Fruit fly (Drosophila melanogaster) whole organism, embryonic: Measurements from ENCODE around the gene COX6B.

Experiments
- Antp ChIP-seq: fragments of 200-800 bp; sonication (Bioruptor generic); optimal IDR thresholded peaks from 3 replicates; lab custom pipeline; 2016; ENCODE audit warnings: missing biosample characterization, missing genetic modification characterization
- Atf3 ChIP-seq: fragments of 200-800 bp; sonication (Bioruptor generic); optimal IDR thresholded peaks from 3 replicates; lab custom pipeline; 2016; ENCODE audit warnings: missing biosample characterization, missing genetic modification characterization
- Atf6 ChIP-seq: fragments of 200-800 bp; sonication (Bioruptor generic); IDR thresholded peaks from 2 replicates; pipeline ENCODE4 v1.3.6; 2022; ENCODE audit warnings: missing biosample characterization, missing genetic modification characterization
- CG12391 ChIP-seq: fragments of 200-800 bp; sonication (Bioruptor generic); optimal IDR thresholded peaks from 3 replicates; lab custom pipeline; 2018; ENCODE audit warnings: missing biosample characterization, mild to moderate bottlenecking, missing genetic modification characterization, moderate library complexity
- CG13775 ChIP-seq: fragments of 200-800 bp; sonication (Bioruptor generic); optimal IDR thresholded peaks from 3 replicates; lab custom pipeline; 2017; ENCODE audit warnings: missing biosample characterization, mild to moderate bottlenecking, missing genetic modification characterization
- CG15601 ChIP-seq: fragments of 200-800 bp; sonication (Bioruptor generic); optimal IDR thresholded peaks from 3 replicates; lab custom pipeline; 2019; ENCODE audit warnings: missing biosample characterization, mild to moderate bottlenecking, missing genetic modification characterization, moderate library complexity
- CG17359 ChIP-seq: fragments of 200-800 bp; sonication (Bioruptor generic); optimal IDR thresholded peaks from 3 replicates; lab custom pipeline; 2018; ENCODE audit warnings: missing biosample characterization, mild to moderate bottlenecking, missing genetic modification characterization, moderate library complexity
- CG1832 ChIP-seq: fragments of 200-800 bp; sonication (Bioruptor generic); optimal IDR thresholded peaks from 2 replicates; lab custom pipeline; 2017; ENCODE audit warnings: missing biosample characterization, mild to moderate bottlenecking, missing genetic modification characterization, inconsistent platforms
- CG18764 ChIP-seq: fragments of 200-800 bp; sonication (Bioruptor generic); optimal IDR thresholded peaks from 3 replicates; lab custom pipeline; 2016; ENCODE audit warnings: missing biosample characterization, missing genetic modification characterization
- CG2116 ChIP-seq: fragments of 200-800 bp; sonication (Bioruptor generic); optimal IDR thresholded peaks from 3 replicates; lab custom pipeline; 2018; ENCODE audit warnings: missing biosample characterization, mild to moderate bottlenecking, missing genetic modification characterization
- CG3726 ChIP-seq: fragments of 200-800 bp; sonication (Bioruptor generic); IDR thresholded peaks from 3 replicates; pipeline ENCODE4, ENCODE4 v1.3.6; 2022; ENCODE audit warnings: missing biosample characterization, missing genetic modification characterization
- CG4424 ChIP-seq: fragments of 200-800 bp; sonication (Bioruptor generic); optimal IDR thresholded peaks from 3 replicates; lab custom pipeline; 2016; ENCODE audit warnings: missing biosample characterization, missing genetic modification characterization
- CG4617 ChIP-seq: fragments of 200-800 bp; sonication (Bioruptor generic); optimal IDR thresholded peaks from 3 replicates; lab custom pipeline; 2016; ENCODE audit warnings: missing biosample characterization, missing genetic modification characterization, borderline replicate concordance
- CG8478 ChIP-seq: fragments of >200 bp; optimal IDR thresholded peaks from 2 replicates; lab custom pipeline; 2018
- CG9876 ChIP-seq: fragments of 200-800 bp; sonication (Bioruptor generic); optimal IDR thresholded peaks from 2 replicates; lab custom pipeline; 2016; ENCODE audit warnings: missing biosample characterization, missing genetic modification characterization
- Dip2 ChIP-seq: fragments of 200-800 bp; sonication (Bioruptor generic); IDR thresholded peaks from 2 replicates; pipeline ENCODE4 v1.3.6; 2022; ENCODE audit warnings: missing biosample characterization, missing genetic modification characterization
- Doc2 ChIP-seq: fragments of 200-800 bp; sonication (Bioruptor generic); IDR thresholded peaks from 2 replicates; pipeline ENCODE4 v1.3.6; 2022; ENCODE audit warnings: missing biosample characterization, missing genetic modification characterization
- E2f2 ChIP-seq: fragments of 200-800 bp; sonication (Bioruptor generic); IDR thresholded peaks from 2 replicates; pipeline ENCODE4 v1.3.6; 2022; ENCODE audit warnings: missing biosample characterization, missing genetic modification characterization
- Eip74EF ChIP-seq, 2 experiments: fragments of 200-800 bp in 1 of 2; fragments of >200 bp in 1 of 2; sonication (Bioruptor generic) in 1 of 2; optimal IDR thresholded peaks; 2 replicates each; lab custom pipeline; 2017 to 2019; ENCODE audit warnings: missing biosample characterization in 2 of 2, missing genetic modification characterization in 2 of 2, mild to moderate bottlenecking in 1 of 2, moderate library complexity in 1 of 2
- Ets97D ChIP-seq: fragments of 200-800 bp; sonication (Bioruptor generic); optimal IDR thresholded peaks from 3 replicates; lab custom pipeline; 2016; ENCODE audit warnings: missing biosample characterization, missing genetic modification characterization
- Gug ChIP-seq: fragments of 200-800 bp; sonication (Bioruptor generic); IDR thresholded peaks from 4 replicates; pipeline ENCODE4 v1.3.6; 2022; ENCODE audit warnings: missing biosample characterization, missing genetic modification characterization
- H15 ChIP-seq: fragments of 200-800 bp; sonication (Bioruptor generic); IDR thresholded peaks from 3 replicates; pipeline ENCODE4 v1.3.6; 2022; ENCODE audit warnings: missing biosample characterization, missing genetic modification characterization
- Mad ChIP-seq: fragments of 200-800 bp; sonication (Bioruptor generic); optimal IDR thresholded peaks from 2 replicates; lab custom pipeline; 2016; ENCODE audit warnings: missing biosample characterization, missing genetic modification characterization
- Med ChIP-seq: fragments of 200-800 bp; sonication (Bioruptor generic); peaks from one replicate; lab custom pipeline; 2016; ENCODE audit warnings: missing biosample characterization, missing genetic modification characterization, mild to moderate bottlenecking, inconsistent platforms, moderate library complexity
- NC2α ChIP-seq: fragments of 200-800 bp; sonication (Bioruptor generic); optimal IDR thresholded peaks from 2 replicates; lab custom pipeline; 2016; ENCODE audit warnings: missing biosample characterization, missing genetic modification characterization
- NFAT ChIP-seq: fragments of 200-800 bp; sonication (Bioruptor generic); IDR thresholded peaks from 2 replicates; pipeline ENCODE4 v1.3.6; 2022; ENCODE audit warnings: missing biosample characterization, missing genetic modification characterization
- Poxn ChIP-seq: fragments of 200-800 bp; sonication (Bioruptor generic); IDR thresholded peaks from 2 replicates; pipeline ENCODE4 v1.3.6; 2022; ENCODE audit warnings: missing biosample characterization, missing genetic modification characterization
- Scr ChIP-seq: fragments of 200-800 bp; sonication (Bioruptor generic); IDR thresholded peaks from 2 replicates; pipeline ENCODE4 v1.3.6; 2022; ENCODE audit warnings: missing biosample characterization, missing genetic modification characterization; ENCODE audit not compliant: partially characterized antibody
- Xbp1 ChIP-seq: fragments of 200-800 bp; sonication (Bioruptor generic); optimal IDR thresholded peaks from 3 replicates; lab custom pipeline; 2016; ENCODE audit warnings: missing biosample characterization, mild to moderate bottlenecking, missing genetic modification characterization
- bab2 ChIP-seq: fragments of 200-800 bp; sonication (Bioruptor generic); optimal IDR thresholded peaks from 2 replicates; lab custom pipeline; 2016; ENCODE audit warnings: missing biosample characterization, missing genetic modification characterization
- btn ChIP-seq: fragments of 200-800 bp; sonication (Bioruptor generic); optimal IDR thresholded peaks from 2 replicates; lab custom pipeline; 2016; ENCODE audit warnings: missing biosample characterization, missing genetic modification characterization
- cad ChIP-seq: fragments of >200 bp; optimal IDR thresholded peaks from 2 replicates; lab custom pipeline; 2017; ENCODE audit warnings: missing biosample characterization, missing genetic modification characterization
- caup ChIP-seq: fragments of 200-800 bp; sonication (Bioruptor generic); optimal IDR thresholded peaks from 3 replicates; lab custom pipeline; 2017; ENCODE audit warnings: missing biosample characterization, mild to moderate bottlenecking, missing genetic modification characterization, moderate library complexity; ENCODE audit not compliant: severe bottlenecking
- croc ChIP-seq: fragments of 200-800 bp; sonication (Bioruptor generic); conservative IDR thresholded peaks from 3 replicates; pipeline ENCODE4 v1.3.6; 2022; ENCODE audit warnings: missing biosample characterization, missing genetic modification characterization
- disco-r ChIP-seq: fragments of 200-800 bp; sonication (Bioruptor generic); optimal IDR thresholded peaks from 2 replicates; lab custom pipeline; 2016; ENCODE audit warnings: missing biosample characterization, missing genetic modification characterization
- dpn ChIP-seq, 2 experiments: fragments of 200-800 bp; sonication (Bioruptor generic); optimal IDR thresholded peaks; 3 replicates each; lab custom pipeline; 2016; ENCODE audit warnings: missing biosample characterization in 2 of 2, missing genetic modification characterization in 2 of 2
- eyg ChIP-seq: fragments of 200-800 bp; sonication (Bioruptor generic); optimal IDR thresholded peaks from 3 replicates; lab custom pipeline; 2016; ENCODE audit warnings: missing biosample characterization, missing genetic modification characterization
- insv ChIP-seq, 2 experiments: fragments of 200-800 bp; sonication (Bioruptor generic); optimal IDR thresholded peaks; 3 replicates each; lab custom pipeline; 2016 to 2018; ENCODE audit warnings: missing biosample characterization in 2 of 2, missing genetic modification characterization in 2 of 2
- kni ChIP-seq: fragments of 200-800 bp; sonication (Bioruptor generic); optimal IDR thresholded peaks from 3 replicates; lab custom pipeline; 2017; ENCODE audit warnings: mild to moderate bottlenecking, missing biosample characterization, missing genetic modification reagents, missing genetic modification characterization
- lab ChIP-seq: fragments of 200-800 bp; sonication (Bioruptor generic); optimal IDR thresholded peaks from 3 replicates; lab custom pipeline; 2017; ENCODE audit warnings: missing biosample characterization, missing genetic modification characterization, mild to moderate bottlenecking, moderate library complexity, missing genetic modification reagents
- nerfin-2 ChIP-seq: fragments of 200-800 bp; sonication (Bioruptor generic); IDR thresholded peaks from 2 replicates; pipeline ENCODE4 v1.3.6; 2022; ENCODE audit warnings: missing biosample characterization, missing genetic modification characterization; ENCODE audit not compliant: partially characterized antibody
- otp ChIP-seq: fragments of 200-800 bp; sonication (Bioruptor generic); IDR thresholded peaks from 3 replicates; pipeline ENCODE4, ENCODE4 v1.3.6; 2022; ENCODE audit warnings: missing biosample characterization, missing genetic modification characterization
- scrt ChIP-seq: fragments of 200-800 bp; sonication (Bioruptor generic); optimal IDR thresholded peaks from 2 replicates; lab custom pipeline; 2018; ENCODE audit warnings: missing biosample characterization, mild to moderate bottlenecking, missing genetic modification characterization, moderate library complexity
- stc ChIP-seq: fragments of 200-800 bp; sonication (Bioruptor generic); IDR thresholded peaks from 2 replicates; pipeline ENCODE4 v1.3.6; 2022; ENCODE audit warnings: missing biosample characterization, missing genetic modification characterization
- wdn ChIP-seq: fragments of 200-800 bp; sonication (Bioruptor generic); IDR thresholded peaks from 2 replicates; pipeline ENCODE4 v1.3.6; 2022; ENCODE audit warnings: missing biosample characterization, missing genetic modification characterization

Gene COX6B

dm6 chrX:19692951-19693698 is 51.0 kb downstream of the COX6B start, which contains the start of gene Mer (continued):
- TF ChIP-seq stc (GFP tag; lab: Robert Waterston, UW) (peak; percentile 83), CG17359 (tag; lab: Kevin White, UChicago) (peak; percentile 80), Atf3 (GFP tag; lab: Kevin White, UChicago) (peak; percentile 66), CG13775 (peak; percentile 86), nerfin-2 (GFP tag; lab: Robert Waterston, UW) (no peak), btn (GFP tag; lab: Kevin White, UChicago) (peak; percentile 74), croc (peak; percentile 65), Med (GFP tag; lab: Kevin White, UChicago) (peak; percentile 99), cad (no peak), Poxn (GFP tag; lab: Robert Waterston, UW) (peak; percentile 49; the same call in 1 of the 2 replicates), insv (GFP tag; optimal IDR thresholded peaks at IDR 0.05; lab: Kevin White, UChicago) (peak in 1 of 2 experiments; percentile 45), otp (peak; percentile 76; the same call in 2 of the 3 replicates), CG8478 (lab: Kevin White, UChicago) (no peak), lab (GFP tag; lab: Kevin White, UChicago) (peak; percentile 92), CG9876 (GFP tag; lab: Kevin White, UChicago) (peak; percentile 67), CG3726 (GFP tag; lab: Robert Waterston, UW) (peak; percentile 81; the same call in 2 of the 3 replicates), Ets97D (GFP tag; lab: Kevin White, UChicago) (peak; percentile 48), kni (GFP tag; lab: Kevin White, UChicago) (peak; percentile 1), H15 (GFP tag; lab: Robert Waterston, UW) (peak; percentile 57; the same call in 1 of the 3 replicates), NC2α (GFP tag; lab: Kevin White, UChicago) (peak; percentile 46), CG4617 (peak; percentile 79), E2f2 (GFP tag; lab: Robert Waterston, UW) (peak; percentile 63; the same call in 1 of the 2 replicates), CG1832 (GFP tag; lab: Kevin White, UChicago) (no peak), Atf6 (peak; percentile 86), scrt (peak; percentile 91), Antp (GFP tag; lab: Kevin White, UChicago) (peak; percentile 92), bab2 (GFP tag; lab: Kevin White, UChicago) (peak; percentile 81), wdn (GFP tag; lab: Robert Waterston, UW) (peak; percentile 55; the same call in 1 of the 2 replicates), Doc2 (GFP tag; lab: Robert Waterston, UW) (no peak), Gug (peak; percentile 65; the same call in 2 of the 4 replicates), CG12391 (tag; lab: Kevin White, UChicago) (peak; percentile 82), eyg (GFP tag; lab: Kevin White, UChicago) (peak; percentile 77), CG15601 (tag; lab: Kevin White, UChicago) (peak; percentile 63), CG4424 (GFP tag; lab: Kevin White, UChicago) (peak; percentile 79), Xbp1 (peak; percentile 87), CG2116 (GFP tag; lab: Kevin White, UChicago) (peak; percentile 49), caup (GFP tag; lab: Kevin White, UChicago) (peak; percentile 89), NFAT (GFP tag; lab: Robert Waterston, UW) (peak; percentile 48), CG18764 (GFP tag; lab: Kevin White, UChicago) (peak; percentile 71), Dip2 (GFP tag; lab: Robert Waterston, UW) (no peak; the same call in 1 of the 2 replicates), Scr (GFP tag; lab: Robert Waterston, UW) (no peak), disco-r (GFP tag; lab: Kevin White, UChicago) (peak; percentile 74), dpn (GFP tag; optimal IDR thresholded peaks at IDR 0.05; lab: Kevin White, UChicago) (peak; percentile 86 to 88), Mad (peak; percentile 82), Eip74EF (GFP tag; optimal IDR thresholded peaks at IDR 0.05; lab: Kevin White, UChicago) (no peak)
- TF ChIP-seq, all 482 proteins: peak for 396
